Fruit fly (Drosophila melanogaster) whole organism, embryonic: Measurements from ENCODE around the gene Lst8.

Source experiments
- CG11093 ChIP-seq: fragments of 200-800 bp; sonication (Bioruptor generic); IDR thresholded peaks from 3 replicates; pipeline ENCODE4 v1.3.6; 2022; ENCODE audit warnings: missing biosample characterization, missing genetic modification characterization
- CG12071 ChIP-seq: fragments of 200-800 bp; sonication (Bioruptor generic); optimal IDR thresholded peaks from 3 replicates; lab custom pipeline; 2018; ENCODE audit warnings: missing biosample characterization, mild to moderate bottlenecking, missing genetic modification characterization
- CG12744 ChIP-seq: fragments of 200-800 bp; sonication (Bioruptor generic); optimal IDR thresholded peaks from 2 replicates; lab custom pipeline; 2016; ENCODE audit warnings: missing biosample characterization, missing genetic modification characterization
- CG13296 ChIP-seq: fragments of 200-800 bp; sonication (Bioruptor generic); optimal IDR thresholded peaks from 3 replicates; lab custom pipeline; 2018; ENCODE audit warnings: missing biosample characterization, mild to moderate bottlenecking, missing genetic modification characterization
- CG16813 ChIP-seq: fragments of 200-800 bp; sonication (Bioruptor generic); IDR thresholded peaks from 3 replicates; pipeline ENCODE4 v1.3.6; 2022; ENCODE audit warnings: missing biosample characterization, missing genetic modification characterization; ENCODE audit not compliant: partially characterized antibody
- CG1832 ChIP-seq: fragments of 200-800 bp; sonication (Bioruptor generic); optimal IDR thresholded peaks from 2 replicates; lab custom pipeline; 2017; ENCODE audit warnings: missing biosample characterization, mild to moderate bottlenecking, missing genetic modification characterization, inconsistent platforms
- CG2199 ChIP-seq: fragments of 200-800 bp; sonication (Bioruptor generic); IDR thresholded peaks from 3 replicates; pipeline ENCODE4 v1.3.6; 2022; ENCODE audit warnings: missing biosample characterization, missing genetic modification characterization
- CG3065 ChIP-seq: fragments of 200-800 bp; sonication (Bioruptor generic); optimal IDR thresholded peaks from 2 replicates; lab custom pipeline; 2016; ENCODE audit warnings: missing biosample characterization, missing genetic modification characterization
- CG32532 ChIP-seq: fragments of 200-800 bp; sonication (Bioruptor generic); IDR thresholded peaks from 2 replicates; pipeline ENCODE4 v1.3.6; 2022; ENCODE audit warnings: missing biosample characterization, missing genetic modification characterization
- CG3407 ChIP-seq: fragments of 200-800 bp; sonication (Bioruptor generic); optimal IDR thresholded peaks from 2 replicates; lab custom pipeline; 2018; ENCODE audit warnings: missing biosample characterization, mild to moderate bottlenecking, missing genetic modification characterization
- CG43689 ChIP-seq: fragments of 200-800 bp; sonication (Bioruptor generic); IDR thresholded peaks from 2 replicates; pipeline ENCODE4 v1.3.6; 2022; ENCODE audit warnings: missing biosample characterization, missing genetic modification characterization
- CG4730 ChIP-seq: fragments of 200-800 bp; sonication (Bioruptor generic); IDR thresholded peaks from 2 replicates; pipeline ENCODE4 v1.3.6; 2022; ENCODE audit warnings: missing biosample characterization, missing genetic modification characterization
- CG7839 ChIP-seq: fragments of 200-800 bp; sonication (Bioruptor generic); optimal IDR thresholded peaks from 3 replicates; lab custom pipeline; 2018; ENCODE audit warnings: missing biosample characterization, mild to moderate bottlenecking, missing genetic modification characterization, moderate library complexity
- CG8281 ChIP-seq: fragments of 200-800 bp; sonication (Bioruptor generic); optimal IDR thresholded peaks from 2 replicates; lab custom pipeline; 2018; ENCODE audit warnings: missing biosample characterization, mild to moderate bottlenecking, missing genetic modification characterization, moderate library complexity
- CG8290 ChIP-seq, 3 experiments: fragments of 200-800 bp; sonication (Bioruptor generic); optimal IDR thresholded peaks; 2 replicates each; lab custom pipeline; 2016 to 2019; ENCODE audit warnings: missing biosample characterization in 3 of 3, missing genetic modification characterization in 3 of 3, mild to moderate bottlenecking in 2 of 3, moderate library complexity in 1 of 3
- CG9609 ChIP-seq: fragments of 200-800 bp; sonication (Bioruptor generic); optimal IDR thresholded peaks from 3 replicates; lab custom pipeline; 2016; ENCODE audit warnings: missing biosample characterization, missing genetic modification characterization
- Doc2 ChIP-seq: fragments of 200-800 bp; sonication (Bioruptor generic); IDR thresholded peaks from 2 replicates; pipeline ENCODE4 v1.3.6; 2022; ENCODE audit warnings: missing biosample characterization, missing genetic modification characterization
- GATAe ChIP-seq: fragments of 200-800 bp; sonication (Bioruptor generic); conservative IDR thresholded peaks from 2 replicates; pipeline ENCODE4 v1.3.6; 2022; ENCODE audit warnings: missing biosample characterization, missing genetic modification characterization
- HLH4C ChIP-seq: fragments of 200-800 bp; sonication (Bioruptor generic); IDR thresholded peaks from 3 replicates; pipeline ENCODE4 v1.3.6; 2022; ENCODE audit warnings: missing biosample characterization, missing genetic modification characterization; ENCODE audit not compliant: partially characterized antibody
- Hey ChIP-seq: fragments of 200-800 bp; sonication (Bioruptor generic); optimal IDR thresholded peaks from 3 replicates; lab custom pipeline; 2018; ENCODE audit warnings: missing biosample characterization, mild to moderate bottlenecking, missing genetic modification characterization
- Hr39 ChIP-seq: fragments of >200 bp; optimal IDR thresholded peaks from 2 replicates; lab custom pipeline; 2017
- Kr ChIP-seq: fragments of 200-800 bp; sonication (Bioruptor generic); optimal IDR thresholded peaks from 2 replicates; lab custom pipeline; 2017; ENCODE audit warnings: missing biosample characterization, mild to moderate bottlenecking, missing genetic modification characterization
- MBD-R2 ChIP-seq: fragments of 200-800 bp; sonication (Bioruptor generic); IDR thresholded peaks from 2 replicates; pipeline ENCODE4 v1.3.6; 2022; ENCODE audit warnings: missing biosample characterization, missing genetic modification characterization
- Med ChIP-seq: fragments of 200-800 bp; sonication (Bioruptor generic); peaks from one replicate; lab custom pipeline; 2016; ENCODE audit warnings: missing biosample characterization, missing genetic modification characterization, mild to moderate bottlenecking, inconsistent platforms, moderate library complexity
- Neu2 ChIP-seq: fragments of 200-800 bp; sonication (Bioruptor generic); optimal IDR thresholded peaks from 3 replicates; lab custom pipeline; 2016; ENCODE audit warnings: missing biosample characterization, missing genetic modification characterization, borderline replicate concordance
- Poxn ChIP-seq: fragments of 200-800 bp; sonication (Bioruptor generic); IDR thresholded peaks from 2 replicates; pipeline ENCODE4 v1.3.6; 2022; ENCODE audit warnings: missing biosample characterization, missing genetic modification characterization
- Ravus ChIP-seq: fragments of 200-800 bp; sonication (Bioruptor generic); IDR thresholded peaks from 2 replicates; pipeline ENCODE4 v1.3.6; 2022; ENCODE audit warnings: missing biosample characterization, missing genetic modification characterization
- Rx ChIP-seq: fragments of 200-800 bp; sonication (Bioruptor generic); IDR thresholded peaks from 2 replicates; pipeline ENCODE4 v1.3.6; 2022; ENCODE audit warnings: missing biosample characterization, missing genetic modification characterization
- Ssrp ChIP-seq: fragments of 200-800 bp; sonication (Bioruptor generic); optimal IDR thresholded peaks from 2 replicates; lab custom pipeline; 2018; ENCODE audit warnings: missing biosample characterization, mild to moderate bottlenecking, missing genetic modification characterization, moderate library complexity
- aop ChIP-seq: fragments of 200-800 bp; sonication (Bioruptor generic); IDR thresholded peaks from 2 replicates; pipeline ENCODE4 v1.3.6; 2022; ENCODE audit warnings: missing biosample characterization, missing genetic modification characterization
- bigmax ChIP-seq: fragments of 200-800 bp; sonication (Bioruptor generic); optimal IDR thresholded peaks from 2 replicates; lab custom pipeline; 2018; ENCODE audit warnings: missing biosample characterization, mild to moderate bottlenecking, missing genetic modification characterization
- corto ChIP-seq: fragments of 200-800 bp; sonication (Bioruptor generic); optimal IDR thresholded peaks from 2 replicates; lab custom pipeline; 2016; ENCODE audit warnings: missing biosample characterization, mild to moderate bottlenecking, missing genetic modification characterization, moderate library complexity
- dati ChIP-seq: fragments of 200-800 bp; sonication (Bioruptor generic); IDR thresholded peaks from 2 replicates; pipeline ENCODE4 v1.3.6; 2022; ENCODE audit warnings: missing biosample characterization, missing genetic modification characterization
- ewg ChIP-seq: fragments of 200-800 bp; sonication (Bioruptor generic); optimal IDR thresholded peaks from 3 replicates; lab custom pipeline; 2017; ENCODE audit warnings: mild to moderate bottlenecking, missing biosample characterization, missing genetic modification reagents, missing genetic modification characterization
- fd102C ChIP-seq: fragments of 200-800 bp; sonication (Bioruptor generic); optimal IDR thresholded peaks from 2 replicates; lab custom pipeline; 2018; ENCODE audit warnings: missing biosample characterization, mild to moderate bottlenecking, missing genetic modification characterization, moderate library complexity
- fd3F ChIP-seq: fragments of 200-800 bp; sonication (Bioruptor generic); optimal IDR thresholded peaks from 2 replicates; lab custom pipeline; 2018; ENCODE audit warnings: missing biosample characterization, mild to moderate bottlenecking, missing genetic modification characterization, moderate library complexity
- fd64A ChIP-seq: fragments of 200-800 bp; sonication (Bioruptor generic); optimal IDR thresholded peaks from 3 replicates; lab custom pipeline; 2018; ENCODE audit warnings: missing biosample characterization, mild to moderate bottlenecking, missing genetic modification characterization
- gfzf ChIP-seq: fragments of 200-800 bp; sonication (Bioruptor generic); optimal IDR thresholded peaks from 2 replicates; lab custom pipeline; 2016; ENCODE audit warnings: missing biosample characterization, mild to moderate bottlenecking, missing genetic modification characterization, moderate library complexity
- grau ChIP-seq: fragments of 200-800 bp; optimal IDR thresholded peaks from 3 replicates; lab custom pipeline; 2019; ENCODE audit warnings: missing biosample characterization, mild to moderate bottlenecking, missing genetic modification characterization, moderate library complexity
- inv ChIP-seq: fragments of 200-800 bp; sonication (Bioruptor generic); IDR thresholded peaks from 2 replicates; pipeline ENCODE4 v1.3.6; 2022; ENCODE audit warnings: missing biosample characterization, missing genetic modification characterization; ENCODE audit not compliant: partially characterized antibody
- jing ChIP-seq: fragments of 200-800 bp; sonication (Bioruptor generic); optimal IDR thresholded peaks from 2 replicates; lab custom pipeline; 2018; ENCODE audit warnings: missing biosample characterization, mild to moderate bottlenecking, missing genetic modification characterization
- kah ChIP-seq: fragments of 200-800 bp; sonication (Bioruptor generic); optimal IDR thresholded peaks from 2 replicates; lab custom pipeline; 2018; ENCODE audit warnings: missing biosample characterization, mild to moderate bottlenecking, missing genetic modification characterization
- mirr ChIP-seq: fragments of 200-800 bp; sonication (Bioruptor generic); optimal IDR thresholded peaks from 3 replicates; lab custom pipeline; 2018; ENCODE audit warnings: missing biosample characterization, mild to moderate bottlenecking, missing genetic modification characterization
- rib ChIP-seq: fragments of 200-800 bp; sonication (Bioruptor generic); IDR thresholded peaks from 2 replicates; pipeline ENCODE4 v1.3.6; 2022; ENCODE audit warnings: missing biosample characterization, missing genetic modification characterization
- run ChIP-seq: fragments of 200-800 bp; sonication (Bioruptor generic); optimal IDR thresholded peaks from 3 replicates; lab custom pipeline; 2018; ENCODE audit warnings: missing biosample characterization, mild to moderate bottlenecking, missing genetic modification characterization
- salm ChIP-seq: fragments of 200-800 bp; sonication (Bioruptor generic); optimal IDR thresholded peaks from 2 replicates; lab custom pipeline; 2018; ENCODE audit warnings: missing biosample characterization, mild to moderate bottlenecking, missing genetic modification characterization
- shn ChIP-seq: fragments of 200-800 bp; sonication (Bioruptor generic); optimal IDR thresholded peaks from 3 replicates; lab custom pipeline; 2016; ENCODE audit warnings: missing biosample characterization, missing genetic modification characterization
- slbo ChIP-seq: fragments of 200-800 bp; sonication (Bioruptor generic); IDR thresholded peaks from 2 replicates; pipeline ENCODE4 v1.3.6; 2022; ENCODE audit warnings: missing biosample characterization, missing genetic modification characterization
- zen ChIP-seq: fragments of 200-800 bp; sonication (Bioruptor generic); optimal IDR thresholded peaks from 3 replicates; lab custom pipeline; 2018; ENCODE audit warnings: missing biosample characterization, mild to moderate bottlenecking, missing genetic modification characterization, moderate library complexity

Gene Lst8

dm6 chrX:9583440-9584103 is 22.2 kb downstream of the Lst8 start (continued):
- peak; percentile 17 for TF ChIP-seq shn (GFP tag; lab: Kevin White, UChicago)
- peak; percentile 92 for TF ChIP-seq run (tag; lab: Kevin White, UChicago)
- peak; percentile 89 for TF ChIP-seq CG3407 (GFP tag; lab: Kevin White, UChicago)
- TF ChIP-seq CG8281 (tag; lab: Kevin White, UChicago), result peak; percentile 75
- peak; percentile 75 for TF ChIP-seq zen (tag; lab: Kevin White, UChicago)
- peak; percentile 70 for TF ChIP-seq CG8290 (GFP tag; optimal IDR thresholded peaks at IDR 0.05; lab: Kevin White, UChicago)
- peak; percentile 70 to 74 for TF ChIP-seq CG8290 (tag; optimal IDR thresholded peaks at IDR 0.05; lab: Kevin White, UChicago)
- peak; percentile 89 for TF ChIP-seq kah (GFP tag; lab: Kevin White, UChicago)
- TF ChIP-seq Neu2 (GFP tag; lab: Kevin White, UChicago), result no peak
- peak; percentile 70 for TF ChIP-seq mirr (GFP tag; lab: Kevin White, UChicago)
- no peak for TF ChIP-seq fd102C (GFP tag; lab: Kevin White, UChicago)
- peak; percentile 46; the same call in 1 of the 3 replicates for TF ChIP-seq CG2199
- TF ChIP-seq CG11093 (GFP tag; lab: Robert Waterston, UW), result peak; percentile 92
- TF ChIP-seq gfzf, result no peak
- TF ChIP-seq Kr (GFP tag; lab: Kevin White, UChicago), result no peak
- TF ChIP-seq GATAe (GFP tag; lab: Robert Waterston, UW), result peak; percentile 77
- TF ChIP-seq CG3065, result peak; percentile 82
- TF ChIP-seq Hey, result peak; percentile 65
- peak; percentile 96 for TF ChIP-seq CG13296
- TF ChIP-seq salm (tag; lab: Kevin White, UChicago), result peak; percentile 93
- TF ChIP-seq jing (GFP tag; lab: Kevin White, UChicago), result peak; percentile 79
- TF ChIP-seq fd64A, result peak; percentile 84
- peak; percentile 59; the same call in 1 of the 2 replicates for TF ChIP-seq Doc2 (GFP tag; lab: Robert Waterston, UW)
- TF ChIP-seq CG16813 (GFP tag; lab: Robert Waterston, UW), result no peak
- no peak for TF ChIP-seq HLH4C (GFP tag; lab: Robert Waterston, UW)
- TF ChIP-seq MBD-R2 (GFP tag; lab: Robert Waterston, UW), result peak; percentile 79
- no peak for TF ChIP-seq CG12744 (GFP tag; lab: Kevin White, UChicago)
- peak; percentile 85 for TF ChIP-seq Rx (GFP tag; lab: Robert Waterston, UW)
- TF ChIP-seq slbo (GFP tag; lab: Robert Waterston, UW), result peak; percentile 95
- peak; percentile 92 for TF ChIP-seq rib
- peak; percentile 90 for TF ChIP-seq fd3F (GFP tag; lab: Kevin White, UChicago)
- TF ChIP-seq Ravus (GFP tag; lab: Robert Waterston, UW), result peak; percentile 57
- TF ChIP-seq CG12071 (GFP tag; lab: Kevin White, UChicago), result peak; percentile 88
- peak; percentile 70 for TF ChIP-seq dati (GFP tag; lab: Robert Waterston, UW)
- no peak for TF ChIP-seq Hr39
- peak; percentile 93 for TF ChIP-seq Ssrp (tag; lab: Kevin White, UChicago)
- peak; percentile 85 for TF ChIP-seq CG43689 (GFP tag; lab: Robert Waterston, UW)
- TF ChIP-seq CG32532, result peak; percentile 96
- peak; percentile 51; the same call in 1 of the 2 replicates for TF ChIP-seq aop (GFP tag; lab: Robert Waterston, UW)
- peak; percentile 96 for TF ChIP-seq CG7839 (tag; lab: Kevin White, UChicago)
- no peak for TF ChIP-seq inv (GFP tag; lab: Robert Waterston, UW)
- TF ChIP-seq CG1832 (GFP tag; lab: Kevin White, UChicago), result no peak
- TF ChIP-seq corto (GFP tag; lab: Kevin White, UChicago), result peak; percentile 68
- peak; percentile 95 for TF ChIP-seq grau (tag; lab: Kevin White, UChicago)
- peak; percentile 91 for TF ChIP-seq CG4730 (GFP tag; lab: Robert Waterston, UW)
- peak; percentile 62 for TF ChIP-seq CG9609 (GFP tag; lab: Kevin White, UChicago)
- peak; percentile 83 for TF ChIP-seq Poxn
- TF ChIP-seq ewg (GFP tag; lab: Kevin White, UChicago), result peak; percentile 87
- peak; percentile 12 for TF ChIP-seq bigmax
- peak; percentile 95 for TF ChIP-seq Med
